Worm (Caenorhabditis elegans): ENCODE measurements around the gene C08B11.9.
A peak's percentile ranks its signal among the peaks of the same experiment; 100 is the strongest.

Gene C08B11.9

ce11 chrII:8039416-8039815 is 1.4 kb upstream of the C08B11.9 start, which contains the start of the genes ubh-4 and algn-6 (continued):
- TF ChIP-seq fax-1 (tag; optimal IDR thresholded peaks at IDR 0.05) (no peak), unc-42 (tag; optimal IDR thresholded peaks at IDR 0.05) (peak; percentile 56), ztf-16 (tag; optimal IDR thresholded peaks at IDR 0.05) (peak; percentile 47), pha-2 (tag; optimal IDR thresholded peaks at IDR 0.05) (no peak), ref-2 (tag; optimal IDR thresholded peaks at IDR 0.05) (peak; percentile 30), nfya-1 (tag; optimal IDR thresholded peaks at IDR 0.05) (peak; percentile 21), pqm-1 (tag; optimal IDR thresholded peaks at IDR 0.05) (no peak)

ce11 chrII:8037246-8037645 is 723 bp downstream of the C08B11.9 start, which contains the start of gene arp-6:
arp-6 (minus strand) TSS chrII:8037346.
- TF ChIP-seq hlh-8 (tag; optimal IDR thresholded peaks at IDR 0.05): no peak
- TF ChIP-seq sox-4 (tag; optimal IDR thresholded peaks at IDR 0.05): no peak
- TF ChIP-seq ceh-22 (tag; optimal IDR thresholded peaks at IDR 0.05): no peak
- TF ChIP-seq zip-5 (tag; optimal IDR thresholded peaks at IDR 0.05): no peak
- TF ChIP-seq nfya-1 (tag; optimal IDR thresholded peaks at IDR 0.05): no peak
- no peak for TF ChIP-seq che-1 (tag; optimal IDR thresholded peaks at IDR 0.05)
- no peak for TF ChIP-seq pag-3 (tag; optimal IDR thresholded peaks at IDR 0.05; ENCODE audit: borderline replicate concordance)
- no peak for TF ChIP-seq lim-6 (tag; optimal IDR thresholded peaks at IDR 0.05)
- TF ChIP-seq ceh-14 (tag; optimal IDR thresholded peaks at IDR 0.05): no peak
- no peak for TF ChIP-seq T23F11.4 (GFP tag; optimal IDR thresholded peaks at IDR 0.05)
- TF ChIP-seq ref-2 (tag; optimal IDR thresholded peaks at IDR 0.05): no peak
- no peak for TF ChIP-seq nhr-11 (tag; optimal IDR thresholded peaks at IDR 0.05)
- TF ChIP-seq unc-55 (GFP tag; optimal IDR thresholded peaks at IDR 0.05): no peak
- TF ChIP-seq unc-42 (tag; optimal IDR thresholded peaks at IDR 0.05): no peak
- no peak for TF ChIP-seq unc-86 (tag; optimal IDR thresholded peaks at IDR 0.05)
- no peak for TF ChIP-seq dmd-4 (tag; optimal IDR thresholded peaks at IDR 0.05; ENCODE audit: borderline replicate concordance)
- TF ChIP-seq pha-2 (tag; optimal IDR thresholded peaks at IDR 0.05): no peak
- no peak for TF ChIP-seq sdc-2 (tag; optimal IDR thresholded peaks at IDR 0.05)
- no peak for TF ChIP-seq eyg-1 (tag; optimal IDR thresholded peaks at IDR 0.05)
- TF ChIP-seq ztf-16 (tag; optimal IDR thresholded peaks at IDR 0.05): no peak

DNA sequence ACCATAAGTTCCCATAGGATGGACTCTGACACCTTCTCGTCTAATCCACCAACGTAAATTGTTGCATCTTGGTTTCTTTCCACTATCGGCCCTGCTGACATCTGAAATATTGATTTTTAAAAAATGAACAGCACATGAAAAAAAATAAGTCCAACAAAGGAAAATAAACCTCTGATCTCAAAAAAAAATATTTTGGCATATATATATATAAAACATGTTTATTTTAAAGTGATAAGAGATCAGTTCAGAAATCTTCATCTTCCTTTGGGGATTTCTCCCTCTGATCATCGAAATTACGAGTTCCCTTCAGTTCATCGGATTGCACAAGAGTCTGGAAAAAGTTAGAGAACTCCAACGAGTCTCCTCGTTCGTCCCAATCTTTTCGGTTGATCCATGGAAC is 2.3 kb downstream of the C08B11.9 start, which contains the start of gene sap-49:
sap-49 (minus strand) TSS at position 101 of the 400 bp plus-strand sequence.
- TF ChIP-seq ceh-2 (tag; optimal IDR thresholded peaks at IDR 0.05) (no peak), F13H6.1 (tag; optimal IDR thresholded peaks at IDR 0.05) (no peak), ets-4 (tag; optimal IDR thresholded peaks at IDR 0.05) (no peak), nfya-1 (tag; optimal IDR thresholded peaks at IDR 0.05) (no peak), hlh-15 (tag; optimal IDR thresholded peaks at IDR 0.05) (no peak), pros-1 (tag; optimal IDR thresholded peaks at IDR 0.05) (no peak), ceh-31 (tag; optimal IDR thresholded peaks at IDR 0.05) (no peak), hlh-8 (tag; optimal IDR thresholded peaks at IDR 0.05) (no peak), sox-2 (GFP tag; IDR thresholded peaks at IDR 0.05) (no peak), ref-2 (tag; optimal IDR thresholded peaks at IDR 0.05) (no peak), elt-4 (tag; optimal IDR thresholded peaks at IDR 0.05) (no peak), hlh-13 (GFP tag; optimal IDR thresholded peaks at IDR 0.05) (no peak), pha-2 (tag; optimal IDR thresholded peaks at IDR 0.05) (no peak), sdc-2 (tag; optimal IDR thresholded peaks at IDR 0.05) (no peak)

DNA sequence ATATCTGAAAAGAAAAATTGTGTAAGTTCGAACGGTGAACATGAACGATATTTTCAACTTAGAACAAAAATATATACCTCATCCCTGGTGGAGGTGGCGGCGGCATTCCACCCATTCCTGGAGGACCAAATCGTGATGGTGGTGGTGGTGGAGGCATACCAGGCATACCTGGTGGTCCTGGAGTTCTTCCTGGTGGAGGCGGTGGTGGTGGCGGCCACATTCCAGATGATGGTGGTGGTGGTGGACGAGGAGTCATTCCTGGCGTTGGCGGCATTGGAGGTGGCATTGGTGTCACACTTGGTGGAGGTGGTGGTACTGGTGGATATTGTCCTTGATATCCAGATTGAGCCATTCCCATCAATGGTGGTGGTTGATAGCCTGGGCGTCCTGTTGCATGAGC is 3.4 kb downstream of the C08B11.9 start:
- TF ChIP-seq lin-11 (tag; optimal IDR thresholded peaks at IDR 0.05): no peak
- no peak for TF ChIP-seq dmd-4 (tag; optimal IDR thresholded peaks at IDR 0.05; ENCODE audit: borderline replicate concordance)
- no peak for TF ChIP-seq ets-4 (tag; optimal IDR thresholded peaks at IDR 0.05)
- no peak for TF ChIP-seq T23F11.4 (GFP tag; optimal IDR thresholded peaks at IDR 0.05)
- TF ChIP-seq ceh-14 (tag; optimal IDR thresholded peaks at IDR 0.05): no peak
- no peak for TF ChIP-seq C08G9.2 (tag; optimal IDR thresholded peaks at IDR 0.05)
- TF ChIP-seq hlh-6 (tag; optimal IDR thresholded peaks at IDR 0.05): no peak
- no peak for TF ChIP-seq mec-3 (tag; optimal IDR thresholded peaks at IDR 0.05; ENCODE audit: borderline replicate concordance)
- TF ChIP-seq ahr-1 (tag; optimal IDR thresholded peaks at IDR 0.05): no peak
- TF ChIP-seq ceh-30 (tag; optimal IDR thresholded peaks at IDR 0.05): no peak
